Worm (Caenorhabditis elegans) whole organism, mixed stage, embryonic: ENCODE results near the gene srt-56.

Experiments
- M03D4.4 ChIP-seq: sonication (generic microtip); optimal IDR thresholded peaks from 2 replicates; lab custom pipeline; 2017; ENCODE audit warnings: mild to moderate bottlenecking, missing genetic modification characterization, missing compliant biosample characterization
- bed-3 ChIP-seq: fragments of 200-800 bp; sonication (Bioruptor generic); optimal IDR thresholded peaks from 3 replicates; lab custom pipeline; 2018; ENCODE audit warnings: mild to moderate bottlenecking, missing genetic modification characterization, moderate library complexity, missing compliant biosample characterization
- blmp-1 ChIP-seq: fragments of 150-350 bp; optimal IDR thresholded peaks from 2 replicates; lab custom pipeline; 2014; ENCODE audit warnings: missing biosample characterization, missing genetic modification characterization
- ceh-43 ChIP-seq: fragments of 200-800 bp; sonication (Bioruptor generic); optimal IDR thresholded peaks from 2 replicates; lab custom pipeline; 2018; ENCODE audit warnings: mild to moderate bottlenecking, missing genetic modification characterization, moderate library complexity, missing compliant biosample characterization
- ceh-83 ChIP-seq: fragments of 200-800 bp; sonication (Bioruptor generic); optimal IDR thresholded peaks from 2 replicates; lab custom pipeline; 2018; ENCODE audit warnings: mild to moderate bottlenecking, missing genetic modification characterization, missing compliant biosample characterization
- cnd-1 ChIP-seq: fragments of 200-800 bp; sonication (Bioruptor generic); optimal IDR thresholded peaks from 2 replicates; lab custom pipeline; 2018; ENCODE audit warnings: mild to moderate bottlenecking, missing genetic modification characterization, missing compliant biosample characterization
- elt-1 ChIP-seq: sonication (generic microtip); optimal IDR thresholded peaks from 2 replicates; lab custom pipeline; 2017; ENCODE audit warnings: missing genetic modification characterization, mild to moderate bottlenecking, missing compliant biosample characterization, antibody characterized with exemption, moderate library complexity, borderline replicate concordance; ENCODE audit not compliant: insufficient read depth
- elt-3 ChIP-seq: fragments of 150-350 bp; optimal IDR thresholded peaks from 2 replicates; lab custom pipeline; 2014; ENCODE audit warnings: missing biosample characterization, missing genetic modification characterization
- flh-1 ChIP-seq: fragments of 200-800 bp; sonication (Bioruptor generic); optimal IDR thresholded peaks from 2 replicates; lab custom pipeline; 2018; ENCODE audit warnings: mild to moderate bottlenecking, missing genetic modification characterization, moderate library complexity, missing compliant biosample characterization
- ham-2 ChIP-seq: fragments of 200-800 bp; sonication (Bioruptor generic); optimal IDR thresholded peaks from 2 replicates; lab custom pipeline; 2018; ENCODE audit warnings: mild to moderate bottlenecking, missing genetic modification characterization, missing compliant biosample characterization
- hlh-1 ChIP-seq: fragments of 150-350 bp; optimal IDR thresholded peaks from 2 replicates; lab custom pipeline; 2014; ENCODE audit warnings: missing biosample characterization, missing genetic modification reagents, missing genetic modification characterization
- lin-13 ChIP-seq: fragments of 150-350 bp; optimal IDR thresholded peaks from 2 replicates; lab custom pipeline; 2014; ENCODE audit warnings: missing biosample characterization, missing genetic modification characterization
- lin-32 ChIP-seq: fragments of 200-800 bp; sonication (Bioruptor generic); optimal IDR thresholded peaks from 2 replicates; lab custom pipeline; 2018; ENCODE audit warnings: mild to moderate bottlenecking, missing genetic modification characterization, missing compliant biosample characterization
- mab-5 ChIP-seq: fragments of 150-350 bp; optimal IDR thresholded peaks from 2 replicates; lab custom pipeline; 2014; ENCODE audit warnings: missing biosample characterization, missing genetic modification characterization
- mep-1 ChIP-seq: fragments of 150-350 bp; optimal IDR thresholded peaks from 2 replicates; lab custom pipeline; 2017; ENCODE audit warnings: missing biosample characterization, missing genetic modification reagents, missing genetic modification characterization, inconsistent platforms
- mls-2 ChIP-seq: sonication (generic microtip); optimal IDR thresholded peaks from 2 replicates; lab custom pipeline; 2016; ENCODE audit warnings: mild to moderate bottlenecking, missing genetic modification characterization, moderate library complexity, missing compliant biosample characterization
- nhr-12 ChIP-seq: fragments of 150-350 bp; optimal IDR thresholded peaks from 2 replicates; lab custom pipeline; 2014; ENCODE audit warnings: missing biosample characterization, missing genetic modification characterization
- nhr-2 ChIP-seq: fragments of 150-350 bp; optimal IDR thresholded peaks from 2 replicates; lab custom pipeline; 2014; ENCODE audit warnings: missing biosample characterization, missing genetic modification characterization
- nhr-237 ChIP-seq: fragments of 150-350 bp; optimal IDR thresholded peaks from 2 replicates; lab custom pipeline; 2014; ENCODE audit warnings: missing biosample characterization, missing genetic modification characterization
- nhr-28 ChIP-seq: fragments of 150-350 bp; optimal IDR thresholded peaks from 2 replicates; lab custom pipeline; 2014; ENCODE audit warnings: missing biosample characterization, missing genetic modification characterization
- pha-4 ChIP-seq: fragments of 150-350 bp; optimal IDR thresholded peaks from 2 replicates; lab custom pipeline; 2018; ENCODE audit warnings: missing biosample characterization, missing genetic modification reagents, missing genetic modification characterization
- sem-2 ChIP-seq: fragments of 200-800 bp; sonication (Bioruptor generic); optimal IDR thresholded peaks from 2 replicates; lab custom pipeline; 2018; ENCODE audit warnings: mild to moderate bottlenecking, missing genetic modification characterization, missing compliant biosample characterization
- snpc-4 ChIP-seq: fragments of 150-350 bp; optimal IDR thresholded peaks from 2 replicates; lab custom pipeline; 2014; ENCODE audit warnings: missing biosample characterization, missing genetic modification characterization
- sptf-1 ChIP-seq: sonication (generic microtip); optimal IDR thresholded peaks from 2 replicates; lab custom pipeline; 2017; ENCODE audit warnings: mild to moderate bottlenecking, missing genetic modification characterization, moderate library complexity, missing compliant biosample characterization
- tbx-8 ChIP-seq: fragments of 200-800 bp; sonication (Bioruptor generic); optimal IDR thresholded peaks from 2 replicates; lab custom pipeline; 2018; ENCODE audit warnings: mild to moderate bottlenecking, missing genetic modification characterization, moderate library complexity, missing compliant biosample characterization
- unc-120 ChIP-seq: sonication (generic microtip); optimal IDR thresholded peaks from 2 replicates; lab custom pipeline; 2017; ENCODE audit warnings: missing genetic modification characterization, missing compliant biosample characterization; ENCODE audit not compliant: poor library complexity, severe bottlenecking
- unc-39 ChIP-seq: fragments of 150-350 bp; optimal IDR thresholded peaks from 2 replicates; lab custom pipeline; 2014; ENCODE audit warnings: missing biosample characterization, missing genetic modification characterization
- unc-62 ChIP-seq: fragments of 150-350 bp; optimal IDR thresholded peaks from 2 replicates; lab custom pipeline; 2014; ENCODE audit warnings: missing biosample characterization, missing genetic modification reagents, missing genetic modification characterization
- zip-8 ChIP-seq: fragments of 150-350 bp; optimal IDR thresholded peaks from 2 replicates; lab custom pipeline; 2014; ENCODE audit warnings: missing biosample characterization, missing genetic modification characterization
- ztf-11 ChIP-seq: fragments of 150-350 bp; optimal IDR thresholded peaks from 2 replicates; lab custom pipeline; 2014; ENCODE audit warnings: missing biosample characterization, missing genetic modification characterization

Gene srt-56

ce11 chrV:3138488-3138887 lies 16.8 kb upstream of the srt-56 start, which contains the start of the genes irld-3 and F02C9.1:
Gene irld-3 (minus strand): TSS chrV:3138588.
Gene F02C9.1 (plus strand): TSS chrV:3138703.
- TF ChIP-seq M03D4.4 (tag; lab: Kevin White, UChicago) (no peak), pha-4 (no peak), lin-13 (tag; lab: Kevin White, UChicago) (no peak), lin-32 (GFP tag; lab: Kevin White, UChicago) (no peak), hlh-1 (tag; lab: Kevin White, UChicago) (no peak), nhr-2 (tag; lab: Kevin White, UChicago) (no peak), blmp-1 (no peak), zip-8 (tag; lab: Kevin White, UChicago) (no peak), nhr-12 (tag; lab: Kevin White, UChicago) (no peak), sptf-1 (tag; lab: Kevin White, UChicago) (no peak), ztf-11 (no peak), unc-39 (tag; lab: Kevin White, UChicago) (no peak), mep-1 (no peak), elt-3 (no peak), ceh-83 (GFP tag; lab: Kevin White, UChicago) (no peak), ham-2 (GFP tag; lab: Kevin White, UChicago) (no peak)

ce11 chrV:3133293-3133755 lies 11.7 kb upstream of the srt-56 start, which contains the start of gene F02C9.2:
Gene F02C9.2 (plus strand): TSS chrV:3133705.
- no peak for TF ChIP-seq elt-3
- TF ChIP-seq lin-13 (tag; lab: Kevin White, UChicago), result no peak
- no peak for TF ChIP-seq nhr-237 (tag; lab: Kevin White, UChicago)
- no peak for TF ChIP-seq tbx-8 (GFP tag; lab: Kevin White, UChicago)
- TF ChIP-seq zip-8 (tag; lab: Kevin White, UChicago), result no peak
- no peak for TF ChIP-seq unc-62 (GFP tag; lab: Kevin White, UChicago)
- TF ChIP-seq ceh-83 (GFP tag; lab: Kevin White, UChicago), result no peak
- TF ChIP-seq unc-120 (tag; lab: Kevin White, UChicago), result no peak
- TF ChIP-seq nhr-28 (tag; lab: Kevin White, UChicago), result no peak
- no peak for TF ChIP-seq cnd-1 (tag; lab: Kevin White, UChicago)
- TF ChIP-seq ceh-43 (GFP tag; lab: Kevin White, UChicago), result no peak
- TF ChIP-seq ham-2 (GFP tag; lab: Kevin White, UChicago), result no peak
- TF ChIP-seq elt-1 (tag; lab: Kevin White, UChicago), result no peak
- no peak for TF ChIP-seq mep-1
- TF ChIP-seq flh-1 (GFP tag; lab: Kevin White, UChicago), result no peak
- TF ChIP-seq bed-3 (GFP tag; lab: Kevin White, UChicago), result no peak

ce11 chrV:3132116-3132515 lies 10.5 kb upstream of the srt-56 start:
- TF ChIP-seq blmp-1 (no peak), mls-2 (tag; lab: Kevin White, UChicago) (peak; percentile 34)

ce11 chrV:3128803-3129202 lies 7.2 kb upstream of the srt-56 start, which contains the start of gene tat-6:
Gene tat-6 (plus strand): TSS chrV:3129103.
- TF ChIP-seq blmp-1, result no peak
- no peak for TF ChIP-seq elt-3
- no peak for TF ChIP-seq snpc-4 (tag; lab: Kevin White, UChicago)
- no peak for TF ChIP-seq cnd-1 (tag; lab: Kevin White, UChicago)
- no peak for TF ChIP-seq unc-39 (tag; lab: Kevin White, UChicago)
- TF ChIP-seq mep-1, result no peak
- TF ChIP-seq elt-1 (tag; lab: Kevin White, UChicago), result no peak

ce11 chrV:3127670-3128069 lies 6.0 kb upstream of the srt-56 start, which contains the start of gene Y73C8C.10:
Gene Y73C8C.10 (minus strand): TSS chrV:3127770.
- no peak for TF ChIP-seq tbx-8 (GFP tag; lab: Kevin White, UChicago)
- no peak for TF ChIP-seq sem-2 (GFP tag; lab: Kevin White, UChicago)
- TF ChIP-seq nhr-237 (tag; lab: Kevin White, UChicago), result no peak
- no peak for TF ChIP-seq lin-32 (GFP tag; lab: Kevin White, UChicago)
- no peak for TF ChIP-seq mep-1
- TF ChIP-seq elt-3, result no peak
- TF ChIP-seq ham-2 (GFP tag; lab: Kevin White, UChicago), result no peak
- TF ChIP-seq mab-5 (tag; lab: Kevin White, UChicago), result no peak
- TF ChIP-seq flh-1 (GFP tag; lab: Kevin White, UChicago), result no peak
- no peak for TF ChIP-seq hlh-1 (tag; lab: Kevin White, UChicago)
- TF ChIP-seq lin-13 (tag; lab: Kevin White, UChicago), result no peak
- TF ChIP-seq ceh-43 (GFP tag; lab: Kevin White, UChicago), result no peak
- TF ChIP-seq bed-3 (GFP tag; lab: Kevin White, UChicago), result no peak
- TF ChIP-seq ceh-83 (GFP tag; lab: Kevin White, UChicago), result no peak
- no peak for TF ChIP-seq ztf-11
- no peak for TF ChIP-seq nhr-12 (tag; lab: Kevin White, UChicago)
